Worm (Caenorhabditis elegans) whole organism, L4 larva: Measurements from ENCODE around the gene C50F4.10.
A peak's percentile ranks its signal among the peaks of the same experiment; 100 is the strongest.

Experiments
- F26F4.8 ChIP-seq: fragments of 200-800 bp; sonication (Bioruptor generic); conservative IDR thresholded peaks from 2 replicates; pipeline ENCODE4 v1.3.6; 2022; ENCODE audit warnings: missing genetic modification characterization, missing compliant biosample characterization
- F37D6.2 ChIP-seq: sonication (generic microtip); optimal IDR thresholded peaks from 2 replicates; lab custom pipeline; 2016; ENCODE audit warnings: mild to moderate bottlenecking, missing genetic modification characterization, missing compliant biosample characterization
- F44E2.7 ChIP-seq: fragments of 200-800 bp; sonication (Bioruptor generic); IDR thresholded peaks from 2 replicates; pipeline ENCODE4 v2.1.2; 2022; ENCODE audit warnings: missing genetic modification characterization, missing compliant biosample characterization
- R02D3.7 ChIP-seq: fragments of 150-350 bp; sonication (generic microtip); optimal IDR thresholded peaks from 3 replicates; lab custom pipeline; 2014; ENCODE audit warnings: missing biosample characterization, missing genetic modification characterization
- T26A8.4 ChIP-seq: fragments of 200-800 bp; sonication (Bioruptor generic); IDR thresholded peaks from 2 replicates; pipeline ENCODE4 v1.3.6; 2022; ENCODE audit warnings: missing genetic modification characterization, missing compliant biosample characterization
- Y105C5A.15 ChIP-seq: fragments of 200-800 bp; sonication (Bioruptor generic); IDR thresholded peaks from 2 replicates; pipeline ENCODE4 v1.3.6; 2022; ENCODE audit warnings: missing genetic modification characterization, missing compliant biosample characterization
- ZK546.5 ChIP-seq, 2 experiments: sonication (generic microtip); optimal IDR thresholded peaks; 2 replicates each; lab custom pipeline; 2017; ENCODE audit warnings: missing biosample characterization in 2 of 2, missing genetic modification characterization in 2 of 2
- aha-1 ChIP-seq: fragments of 150-350 bp; peaks from one replicate; lab custom pipeline; 2014; ENCODE audit warnings: missing biosample characterization, missing genetic modification characterization
- ces-1 ChIP-seq: fragments of 150-350 bp; sonication (generic microtip); optimal IDR thresholded peaks from 4 replicates; lab custom pipeline; 2014; ENCODE audit warnings: missing biosample characterization, missing genetic modification reagents, missing genetic modification characterization
- ctbp-1 ChIP-seq: fragments of 200-800 bp; sonication (Bioruptor generic); IDR thresholded peaks from 2 replicates; pipeline ENCODE4 v1.3.6; 2022; ENCODE audit warnings: missing genetic modification reagents, missing genetic modification characterization, missing compliant biosample characterization
- daf-12 ChIP-seq: fragments of 150-350 bp; optimal IDR thresholded peaks from 2 replicates; lab custom pipeline; 2014; ENCODE audit warnings: missing biosample characterization, missing genetic modification reagents, missing genetic modification characterization
- daf-16 ChIP-seq, 3 experiments: sonication (generic microtip); optimal IDR thresholded peaks; 2 replicates each; lab custom pipeline; 2016 to 2017; ENCODE audit warnings: missing genetic modification characterization in 3 of 3, missing genetic modification reagents in 3 of 3, mild to moderate bottlenecking in 2 of 3, missing compliant biosample characterization in 2 of 3, missing biosample characterization in 1 of 3, moderate library complexity in 1 of 3
- daf-19 ChIP-seq: fragments of 200-800 bp; sonication (Bioruptor generic); conservative IDR thresholded peaks from 2 replicates; pipeline ENCODE4 v1.3.6; 2022; ENCODE audit warnings: missing genetic modification characterization, missing compliant biosample characterization
- dmd-6 ChIP-seq: fragments of 200-800 bp; sonication (Bioruptor generic); IDR thresholded peaks from 2 replicates; pipeline ENCODE4 v1.3.6; 2022; ENCODE audit warnings: missing genetic modification reagents, missing genetic modification characterization, missing compliant biosample characterization
- dve-1 ChIP-seq: sonication (generic microtip); optimal IDR thresholded peaks from 2 replicates; lab custom pipeline; 2017; ENCODE audit warnings: antibody characterized with exemption, mild to moderate bottlenecking, missing genetic modification characterization, missing compliant biosample characterization; ENCODE audit not compliant: insufficient read depth
- egl-43 ChIP-seq: fragments of 200-800 bp; sonication (Bioruptor generic); IDR thresholded peaks from 2 replicates; pipeline ENCODE4 v1.3.6; 2022; ENCODE audit warnings: missing genetic modification reagents, missing genetic modification characterization, missing compliant biosample characterization
- fkh-10 ChIP-seq: fragments of 150-350 bp; optimal IDR thresholded peaks from 2 replicates; lab custom pipeline; 2014; ENCODE audit warnings: missing biosample characterization, missing genetic modification reagents, missing genetic modification characterization
- fos-1 ChIP-seq: fragments of 150-350 bp; optimal IDR thresholded peaks from 2 replicates; lab custom pipeline; 2014; ENCODE audit warnings: missing biosample characterization, missing genetic modification characterization
- hif-1 ChIP-seq, 2 experiments: sonication (generic microtip); optimal IDR thresholded peaks; 2 replicates each; lab custom pipeline; 2016 to 2017; ENCODE audit warnings: missing compliant biosample characterization in 2 of 2, missing genetic modification characterization in 2 of 2, missing genetic modification reagents in 2 of 2, missing genotype in 2 of 2, mild to moderate bottlenecking in 1 of 2
- hlh-30 ChIP-seq: sonication (generic microtip); optimal IDR thresholded peaks from 2 replicates; lab custom pipeline; 2017; ENCODE audit warnings: antibody characterized with exemption, mild to moderate bottlenecking, missing genetic modification characterization, missing compliant biosample characterization; ENCODE audit not compliant: insufficient read depth
- lim-7 ChIP-seq: fragments of 200-800 bp; sonication (Bioruptor generic); IDR thresholded peaks from 2 replicates; pipeline ENCODE4 v1.3.6; 2022; ENCODE audit warnings: missing genetic modification characterization, missing compliant biosample characterization
- lin-39 ChIP-seq: fragments of 150-350 bp; optimal IDR thresholded peaks from 2 replicates; lab custom pipeline; 2014; ENCODE audit warnings: missing biosample characterization, missing genetic modification reagents, missing genetic modification characterization
- lsy-2 ChIP-seq, 2 experiments: fragments of 150-350 bp in 1 of 2; sonication (generic microtip) in 1 of 2; optimal IDR thresholded peaks; 2 replicates each; lab custom pipeline; 2014 to 2017; ENCODE audit warnings: missing biosample characterization in 2 of 2, missing genetic modification characterization in 2 of 2
- madf-9 ChIP-seq: fragments of 200-800 bp; sonication (Bioruptor generic); conservative IDR thresholded peaks from 2 replicates; pipeline ENCODE4 v1.3.6; 2022; ENCODE audit warnings: missing genetic modification reagents, missing genetic modification characterization, missing compliant biosample characterization
- mes-2 ChIP-seq: sonication (generic microtip); optimal IDR thresholded peaks from 2 replicates; lab custom pipeline; 2016; ENCODE audit warnings: missing genotype, mild to moderate bottlenecking, missing genetic modification characterization, missing compliant biosample characterization; ENCODE audit not compliant: poor library complexity, severe bottlenecking
- mxl-3 ChIP-seq: fragments of 200-800 bp; sonication (Bioruptor generic); optimal IDR thresholded peaks from 2 replicates; lab custom pipeline; 2018; ENCODE audit warnings: mild to moderate bottlenecking, missing genetic modification characterization, missing compliant biosample characterization
- nhr-10 ChIP-seq: fragments of 150-350 bp; optimal IDR thresholded peaks from 2 replicates; lab custom pipeline; 2014; ENCODE audit warnings: missing biosample characterization, missing genetic modification characterization
- nhr-102 ChIP-seq: sonication (generic microtip); optimal IDR thresholded peaks from 2 replicates; lab custom pipeline; 2016; ENCODE audit warnings: mild to moderate bottlenecking, missing genetic modification characterization, moderate library complexity, missing compliant biosample characterization
- nhr-111 ChIP-seq: fragments of 200-800 bp; sonication (Bioruptor generic); optimal IDR thresholded peaks from 2 replicates; lab custom pipeline; 2018; ENCODE audit warnings: mild to moderate bottlenecking, missing genetic modification characterization, missing compliant biosample characterization
- nhr-25 ChIP-seq: sonication (generic microtip); optimal IDR thresholded peaks from 2 replicates; lab custom pipeline; 2017; ENCODE audit warnings: missing genetic modification characterization, mild to moderate bottlenecking, missing compliant biosample characterization, antibody characterized with exemption, moderate library complexity, borderline replicate concordance; ENCODE audit not compliant: insufficient read depth
- nhr-28 ChIP-seq: fragments of 150-350 bp; optimal IDR thresholded peaks from 2 replicates; lab custom pipeline; 2014; ENCODE audit warnings: missing biosample characterization, missing genetic modification characterization
- nhr-41 ChIP-seq: fragments of 200-800 bp; sonication (Bioruptor generic); IDR thresholded peaks from 2 replicates; pipeline ENCODE4 v1.3.6; 2022; ENCODE audit warnings: missing genetic modification reagents, missing genetic modification characterization, missing compliant biosample characterization
- nhr-48 ChIP-seq: sonication (generic microtip); optimal IDR thresholded peaks from 2 replicates; lab custom pipeline; 2016; ENCODE audit warnings: mild to moderate bottlenecking, missing genetic modification characterization, missing compliant biosample characterization
- nhr-77 ChIP-seq: fragments of 150-350 bp; optimal IDR thresholded peaks from 2 replicates; lab custom pipeline; 2014; ENCODE audit warnings: missing biosample characterization, missing genetic modification characterization
- php-3 ChIP-seq: fragments of 200-800 bp; sonication (Bioruptor generic); IDR thresholded peaks from 2 replicates; pipeline ENCODE4 v1.3.6; 2022; ENCODE audit warnings: missing genetic modification reagents, missing genetic modification characterization, missing compliant biosample characterization
- set-16 ChIP-seq: fragments of 200-800 bp; sonication (Bioruptor generic); IDR thresholded peaks from 2 replicates; pipeline ENCODE4 v1.3.6; 2022; ENCODE audit warnings: missing genetic modification reagents, missing genetic modification characterization, missing compliant biosample characterization
- snpc-1.2 ChIP-seq: fragments of 200-800 bp; sonication (Bioruptor generic); IDR thresholded peaks from 2 replicates; pipeline ENCODE4 v1.3.6; 2022; ENCODE audit warnings: missing genetic modification reagents, missing genetic modification characterization, missing compliant biosample characterization
- snpc-4 ChIP-seq: fragments of 150-350 bp; optimal IDR thresholded peaks from 2 replicates; lab custom pipeline; 2014; ENCODE audit warnings: missing biosample characterization, missing genetic modification characterization
- unc-39 ChIP-seq: sonication (generic microtip); optimal IDR thresholded peaks from 2 replicates; lab custom pipeline; 2017; ENCODE audit warnings: missing biosample characterization, missing genetic modification characterization
- unc-62 ChIP-seq, 3 experiments: fragments of 150-350 bp in 1 of 3; sonication (generic microtip); optimal IDR thresholded peaks in 2 of 3; peaks in 1 of 3; 1 replicate in 1 of 3; 2 replicates in 2 of 3; lab custom pipeline; 2014 to 2017; ENCODE audit warnings: missing biosample characterization in 3 of 3, missing genetic modification characterization in 3 of 3, missing genetic modification reagents in 3 of 3, missing genotype in 1 of 3
- zfp-3 ChIP-seq: fragments of 200-800 bp; sonication (Bioruptor generic); conservative IDR thresholded peaks from 2 replicates; pipeline ENCODE4 v1.3.6; 2022; ENCODE audit warnings: missing genetic modification reagents, missing genetic modification characterization, missing compliant biosample characterization

C50F4.10 gene

DNA sequence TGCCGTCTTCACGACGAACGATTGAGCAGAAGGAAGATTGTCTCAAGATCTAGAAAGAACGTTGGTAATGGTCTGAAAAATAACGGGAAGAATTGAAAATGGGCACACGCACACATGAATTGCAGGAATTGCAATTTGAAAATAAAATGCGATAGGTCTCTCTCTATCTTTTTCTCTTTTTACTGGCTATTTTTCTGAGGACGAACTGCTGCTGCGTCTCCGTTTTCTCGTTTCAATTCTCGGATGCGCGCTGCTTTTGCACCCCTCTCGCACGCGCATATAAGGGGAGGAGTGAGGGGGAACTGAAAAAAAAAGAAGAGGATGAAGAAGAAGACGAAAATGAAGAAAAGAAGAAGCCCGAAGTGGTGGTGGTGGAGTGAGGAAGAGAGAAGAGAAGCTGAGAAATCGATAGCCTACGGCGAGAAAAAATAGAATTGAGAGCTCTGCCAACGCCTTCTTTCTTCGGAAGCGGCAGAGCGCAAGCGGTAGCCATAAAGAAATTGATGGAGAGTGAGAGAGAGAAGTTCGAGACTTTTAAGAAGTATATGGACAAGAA lies 30.3 kb upstream of the C50F4.10 start, which contains the start of gene rgef-1 (continued):
- no peak for TF ChIP-seq unc-39
- no peak for TF ChIP-seq nhr-10 (tag; lab: Kevin White, UChicago)
- peak; percentile 10 for TF ChIP-seq mes-2 (tag; lab: Kevin White, UChicago)
- no peak for TF ChIP-seq F44E2.7
- no peak for TF ChIP-seq snpc-4 (tag; lab: Kevin White, UChicago)
- no peak for TF ChIP-seq nhr-111 (GFP tag; lab: Kevin White, UChicago)
- no peak for TF ChIP-seq lim-7
- no peak for TF ChIP-seq nhr-28 (tag; lab: Kevin White, UChicago)
- no peak for TF ChIP-seq T26A8.4
- TF ChIP-seq hif-1 (tag; optimal IDR thresholded peaks at IDR 0.05; lab: Kevin White, UChicago) = peak in 1 of 2 experiments; percentile 33
- TF ChIP-seq nhr-77 (tag; lab: Kevin White, UChicago) = no peak
- no peak for TF ChIP-seq nhr-25 (tag; lab: Kevin White, UChicago)
- TF ChIP-seq lsy-2 (tag; optimal IDR thresholded peaks at IDR 0.05; lab: Kevin White, UChicago) = peak; percentile 41 to 69
- TF ChIP-seq Y105C5A.15 (GFP tag; lab: Robert Waterston, UW) = no peak
- peak; percentile 91 for TF ChIP-seq ctbp-1 (GFP tag; lab: Robert Waterston, UW)
- peak; percentile 56 for TF ChIP-seq hlh-30
- peak; percentile 13 for TF ChIP-seq nhr-48 (tag; lab: Kevin White, UChicago)
- TF ChIP-seq F26F4.8 = no peak
- TF ChIP-seq fkh-10 = peak; percentile 90
- TF ChIP-seq daf-19 (GFP tag; lab: Robert Waterston, UW) = no peak
- no peak for TF ChIP-seq fos-1 (tag; lab: Kevin White, UChicago)
- TF ChIP-seq dmd-6 (GFP tag; lab: Robert Waterston, UW) = 0 out of 2 replicates have a peak, but pooled peaks have one; percentile 14
- TF ChIP-seq nhr-102 (tag; lab: Kevin White, UChicago) = no peak
- no peak for TF ChIP-seq daf-12
- no peak for TF ChIP-seq R02D3.7 (tag; lab: Kevin White, UChicago)
- TF ChIP-seq daf-16 (GFP tag; optimal IDR thresholded peaks at IDR 0.05; lab: Kevin White, UChicago) = no peak
- no peak for TF ChIP-seq daf-16 (tag; optimal IDR thresholded peaks at IDR 0.05; lab: Kevin White, UChicago)
- TF ChIP-seq aha-1 = no peak
- TF ChIP-seq zfp-3 (GFP tag; lab: Robert Waterston, UW) = no peak
- TF ChIP-seq dve-1 = no peak
- TF ChIP-seq nhr-41 (GFP tag; lab: Robert Waterston, UW) = no peak
- no peak for TF ChIP-seq ZK546.5 (tag; optimal IDR thresholded peaks at IDR 0.05; lab: Kevin White, UChicago)
- peak; percentile 75 for TF ChIP-seq F37D6.2
- TF ChIP-seq php-3 (GFP tag; lab: Robert Waterston, UW) = no peak
- TF ChIP-seq madf-9 (GFP tag; lab: Robert Waterston, UW) = no peak

DNA sequence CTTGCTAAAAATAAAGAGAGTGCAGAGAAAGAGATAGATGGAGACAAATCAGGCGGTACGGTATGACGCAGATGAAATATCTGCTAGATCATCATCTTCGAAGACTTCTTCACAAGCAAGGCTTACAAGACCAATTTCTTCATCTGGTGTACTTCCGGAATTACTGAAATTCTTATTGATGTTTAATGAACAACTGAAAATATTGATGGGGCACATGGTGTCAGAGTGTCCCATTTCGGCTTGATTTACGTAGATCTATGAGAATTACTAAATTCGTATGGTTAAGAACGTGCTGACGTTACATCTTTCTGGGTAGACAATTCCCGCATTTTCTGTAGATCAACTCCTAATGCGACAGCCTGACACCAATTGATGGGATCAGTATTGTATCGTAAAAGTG lies 25.3 kb upstream of the C50F4.10 start:
- TF ChIP-seq F37D6.2 (no peak), unc-62 (GFP tag; optimal IDR thresholded peaks at IDR 0.05 in 1 of 2; lab: Kevin White, UChicago) (peak in 1 of 2 experiments; percentile 94), unc-62 (tag; optimal IDR thresholded peaks at IDR 0.05; lab: Kevin White, UChicago) (no peak)

DNA sequence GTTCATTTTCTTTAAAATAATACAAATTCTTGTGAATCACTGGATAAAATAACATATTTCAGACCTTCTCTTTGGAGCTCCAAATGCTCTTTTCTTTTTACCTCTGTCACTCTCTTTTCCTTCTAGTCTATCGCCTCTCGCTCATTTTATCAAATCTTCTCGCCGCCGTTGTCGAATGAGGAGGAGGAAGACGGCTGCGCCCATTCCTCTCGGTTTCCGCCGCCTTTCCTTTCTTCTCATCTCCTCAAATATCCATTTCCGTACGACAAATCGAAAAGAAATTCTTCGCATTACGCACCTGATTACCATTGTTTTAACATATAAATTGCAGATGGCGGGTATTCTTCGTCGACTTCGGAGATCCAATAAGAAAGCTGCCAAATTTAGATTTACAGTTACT lies 18.9 kb upstream of the C50F4.10 start, which contains the start of gene ehbp-1:
TSS of gene ehbp-1 (plus strand) at position 332 of the 400 bp plus-strand sequence.
- TF ChIP-seq egl-43 (GFP tag; lab: Robert Waterston, UW) (no peak), ctbp-1 (GFP tag; lab: Robert Waterston, UW) (0 out of 2 replicates have a peak, but pooled peaks have one; percentile 33), fos-1 (tag; lab: Kevin White, UChicago) (no peak), snpc-1.2 (no peak), set-16 (GFP tag; lab: Robert Waterston, UW) (no peak), ces-1 (GFP tag; lab: Kevin White, UChicago) (peak; percentile 26), lin-39 (no peak), daf-16 (GFP tag; optimal IDR thresholded peaks at IDR 0.05; lab: Kevin White, UChicago) (no peak), daf-16 (tag; optimal IDR thresholded peaks at IDR 0.05; lab: Kevin White, UChicago) (no peak), mxl-3 (GFP tag; lab: Kevin White, UChicago) (peak; percentile 21), daf-19 (GFP tag; lab: Robert Waterston, UW) (no peak), ZK546.5 (tag; optimal IDR thresholded peaks at IDR 0.05; lab: Kevin White, UChicago) (no peak), zfp-3 (GFP tag; lab: Robert Waterston, UW) (no peak)
